Fruit fly (Drosophila melanogaster): Measurements from ENCODE around the gene anox.

DNA sequence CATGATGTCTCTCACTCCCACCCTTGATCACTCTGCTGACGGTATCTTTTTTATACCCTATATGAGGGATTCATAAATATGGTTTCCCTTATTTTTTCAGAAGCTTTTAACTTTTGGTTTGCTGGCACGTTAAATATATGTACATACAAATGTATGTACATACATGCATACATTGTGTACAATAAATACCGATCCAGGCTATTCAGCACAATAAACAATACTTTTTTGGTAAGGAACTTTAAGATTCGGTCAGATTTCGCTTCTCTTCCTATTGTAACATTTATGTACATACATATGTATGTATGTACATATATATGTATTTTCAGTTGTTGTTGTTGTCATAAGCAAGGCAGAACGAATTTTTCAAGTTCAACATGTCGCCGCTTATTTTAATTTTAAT, 37.1 kb downstream of the anox start:
- TF ChIP-seq CG16779 (tag; optimal IDR thresholded peaks at IDR 0.05) (no peak), Hr39 (GFP tag; optimal IDR thresholded peaks at IDR 0.05) (no peak), eg (GFP tag; IDR thresholded peaks at IDR 0.05) (no peak), vri (GFP tag; optimal IDR thresholded peaks at IDR 0.05) (no peak)

All from whole organism, prepupa.